Fruit fly (Drosophila melanogaster): ENCODE measurements around the gene MME1.

Gene MME1

DNA sequence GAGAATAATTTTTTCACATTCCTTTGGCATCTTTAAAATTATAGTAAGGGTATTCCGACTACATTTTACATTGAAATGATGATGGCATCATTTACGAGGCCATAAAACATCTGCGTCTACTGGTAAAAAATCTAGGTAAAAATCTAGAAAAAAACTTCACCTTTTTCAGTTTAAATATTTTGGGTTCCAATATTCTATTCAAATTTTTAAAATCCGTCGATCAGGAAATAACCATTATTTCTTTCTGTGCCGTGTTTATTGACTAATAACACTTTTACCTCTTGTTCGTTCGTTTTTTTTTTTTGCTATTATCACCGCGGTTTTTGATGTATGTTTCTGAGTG is 12.0 kb downstream of the MME1 start (continued):
- TF ChIP-seq CG4854 (GFP tag; optimal IDR thresholded peaks at IDR 0.05) (peak; percentile 5), gsb-n (tag; optimal IDR thresholded peaks at IDR 0.05) (peak; percentile 4), gro (GFP tag; optimal IDR thresholded peaks at IDR 0.05) (no peak), CG10654 (GFP tag; optimal IDR thresholded peaks at IDR 0.05) (peak; percentile 7), CG12071 (GFP tag; optimal IDR thresholded peaks at IDR 0.05) (no peak), emc (GFP tag; optimal IDR thresholded peaks at IDR 0.05) (no peak), D19A (tag; optimal IDR thresholded peaks at IDR 0.05) (peak; percentile 40), gce (GFP tag; IDR thresholded peaks at IDR 0.05) (peak; percentile 43; the same call in 1 of the 3 replicates), danr (GFP tag; IDR thresholded peaks at IDR 0.05) (peak; percentile 55; the same call in 1 of the 2 replicates), Drgx (GFP tag; IDR thresholded peaks at IDR 0.05) (peak; percentile 54), knrl (GFP tag; IDR thresholded peaks at IDR 0.05; ENCODE audit: partially characterized antibody) (no peak), dysf (GFP tag; IDR thresholded peaks at IDR 0.05) (peak; percentile 76), cato (GFP tag; optimal IDR thresholded peaks at IDR 0.05; ENCODE audit: borderline replicate concordance) (no peak), eyg (GFP tag; optimal IDR thresholded peaks at IDR 0.05) (peak; percentile 2), Atf3 (GFP tag; optimal IDR thresholded peaks at IDR 0.05) (no peak), CG15073 (GFP tag; optimal IDR thresholded peaks at IDR 0.05) (no peak), HHEX (GFP tag; optimal IDR thresholded peaks at IDR 0.05) (peak; percentile 19), croc (GFP tag; conservative IDR thresholded peaks at IDR 0.05) (no peak), zen2 (GFP tag; IDR thresholded peaks at IDR 0.05; ENCODE audit: partially characterized antibody) (no peak), chif (GFP tag; optimal IDR thresholded peaks at IDR 0.05) (peak; percentile 56 to 64), psq (GFP tag; optimal IDR thresholded peaks at IDR 0.05) (peak; percentile 5), CG9932 (GFP tag; IDR thresholded peaks at IDR 0.05) (peak; percentile 24; the same call in 1 of the 2 replicates), sima (GFP tag; optimal IDR thresholded peaks at IDR 0.05) (no peak), Scr (GFP tag; IDR thresholded peaks at IDR 0.05; ENCODE audit: partially characterized antibody) (no peak), tup (GFP tag; optimal IDR thresholded peaks at IDR 0.05) (no peak), Vsx1 (GFP tag; optimal IDR thresholded peaks at IDR 0.05) (peak; percentile 41), stc (GFP tag; IDR thresholded peaks at IDR 0.05) (peak; percentile 43; the same call in 1 of the 2 replicates), CG13775 (GFP tag; optimal IDR thresholded peaks at IDR 0.05) (peak; percentile 44), sna (GFP tag; IDR thresholded peaks at IDR 0.05; ENCODE audit: partially characterized antibody) (no peak), cwo (GFP tag; optimal IDR thresholded peaks at IDR 0.05) (peak; percentile 44), Taf1 (GFP tag; IDR thresholded peaks at IDR 0.05) (no peak), aop (GFP tag; IDR thresholded peaks at IDR 0.05) (no peak), CG4424 (GFP tag; optimal IDR thresholded peaks at IDR 0.05) (peak; percentile 67), cad (GFP tag; optimal IDR thresholded peaks at IDR 0.05) (no peak), ara (GFP tag; IDR thresholded peaks at IDR 0.05) (peak; percentile 63; the same call in 1 of the 2 replicates), Stat92E (GFP tag; optimal IDR thresholded peaks at IDR 0.05) (no peak), CG15696 (tag; optimal IDR thresholded peaks at IDR 0.05) (peak; percentile 11), Ptx1 (GFP tag; IDR thresholded peaks at IDR 0.05) (peak; percentile 75), tap (tag; optimal IDR thresholded peaks at IDR 0.05) (peak; percentile 24), HLH3B (GFP tag; IDR thresholded peaks at IDR 0.05) (peak; percentile 62), Mad (GFP tag; optimal IDR thresholded peaks at IDR 0.05) (no peak), CG1647 (GFP tag; optimal IDR thresholded peaks at IDR 0.05) (no peak)
